Fruit fly (Drosophila melanogaster): ENCODE data around the gene Rcc1.

Gene Rcc1

DNA sequence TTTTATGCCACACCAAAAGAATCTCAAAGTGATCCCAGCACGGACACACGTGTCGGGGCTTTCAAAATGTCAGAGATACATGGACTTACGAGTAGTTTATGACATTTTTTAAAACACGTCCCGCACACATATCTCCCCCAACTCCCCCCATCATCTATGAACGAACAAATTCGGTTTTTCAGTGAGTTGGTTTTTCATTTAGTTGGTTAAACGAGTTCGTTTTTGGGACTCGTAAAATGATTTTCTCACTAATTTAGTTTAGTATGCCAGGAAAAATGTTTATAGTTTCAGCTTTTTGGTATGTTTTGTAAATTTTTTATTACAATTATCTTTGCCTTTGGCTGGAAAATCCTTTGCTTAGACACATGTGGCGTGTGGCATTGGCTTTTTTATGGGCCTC lies 38.9 kb upstream of the Rcc1 start:
- peak; percentile 45 for TF ChIP-seq nau (GFP tag; optimal IDR thresholded peaks at IDR 0.05)
- TF ChIP-seq CG5953 (GFP tag; IDR thresholded peaks at IDR 0.05) = no peak
- no peak for TF ChIP-seq pum (GFP tag; optimal IDR thresholded peaks at IDR 0.05)
- no peak for TF ChIP-seq Dbx (GFP tag; IDR thresholded peaks at IDR 0.05)
- TF ChIP-seq gro (GFP tag; optimal IDR thresholded peaks at IDR 0.05) = no peak
- no peak for TF ChIP-seq CG1792 (GFP tag; optimal IDR thresholded peaks at IDR 0.05)
- TF ChIP-seq CG10543 (GFP tag; optimal IDR thresholded peaks at IDR 0.05) = no peak
- TF ChIP-seq Drgx (GFP tag; IDR thresholded peaks at IDR 0.05) = no peak
- no peak for TF ChIP-seq CG43689 (GFP tag; IDR thresholded peaks at IDR 0.05)
- TF ChIP-seq D19B (GFP tag; optimal IDR thresholded peaks at IDR 0.05) = no peak
- TF ChIP-seq CG11696 (GFP tag; IDR thresholded peaks at IDR 0.05) = no peak
- TF ChIP-seq CG2120 (GFP tag; optimal IDR thresholded peaks at IDR 0.05) = no peak
- no peak for TF ChIP-seq Sry-δ (GFP tag; optimal IDR thresholded peaks at IDR 0.05)
- no peak for TF ChIP-seq NC2α (GFP tag; optimal IDR thresholded peaks at IDR 0.05)
- TF ChIP-seq GATAe (GFP tag; conservative IDR thresholded peaks at IDR 0.05) = no peak
- peak; percentile 34 for TF ChIP-seq sqz (GFP tag; optimal IDR thresholded peaks at IDR 0.05)
- TF ChIP-seq CG15696 (tag; optimal IDR thresholded peaks at IDR 0.05) = no peak
- TF ChIP-seq abd-A (tag; optimal IDR thresholded peaks at IDR 0.05) = peak; percentile 86
- TF ChIP-seq CG9797 (GFP tag; optimal IDR thresholded peaks at IDR 0.05) = no peak
- TF ChIP-seq CG11398 (GFP tag; optimal IDR thresholded peaks at IDR 0.05) = no peak
- TF ChIP-seq CG10654 (GFP tag; optimal IDR thresholded peaks at IDR 0.05) = no peak
- TF ChIP-seq CG17328 (GFP tag; IDR thresholded peaks at IDR 0.05) = no peak
- TF ChIP-seq Kr (GFP tag; optimal IDR thresholded peaks at IDR 0.05) = no peak
- TF ChIP-seq crol (GFP tag; IDR thresholded peaks at IDR 0.05) = 0 out of 2 replicates have a peak, but pooled peaks have one; percentile 17
- no peak for TF ChIP-seq CG7745 (tag; optimal IDR thresholded peaks at IDR 0.05)
- TF ChIP-seq tio (GFP tag; optimal IDR thresholded peaks at IDR 0.05) = no peak
- no peak for TF ChIP-seq Dek (tag; optimal IDR thresholded peaks at IDR 0.05)
- no peak for TF ChIP-seq HLHmδ (GFP tag; optimal IDR thresholded peaks at IDR 0.05)
- no peak for TF ChIP-seq CG2712 (tag; optimal IDR thresholded peaks at IDR 0.05)
- TF ChIP-seq CG2199 (GFP tag; IDR thresholded peaks at IDR 0.05) = 0 out of 3 replicates have a peak, but pooled peaks have one; percentile 62
- TF ChIP-seq CG13775 (GFP tag; optimal IDR thresholded peaks at IDR 0.05) = no peak
- TF ChIP-seq sd (tag; optimal IDR thresholded peaks at IDR 0.05) = peak; percentile 65
- TF ChIP-seq Side (GFP tag; optimal IDR thresholded peaks at IDR 0.05) = no peak
- TF ChIP-seq inv (GFP tag; IDR thresholded peaks at IDR 0.05; ENCODE audit: partially characterized antibody) = no peak
- TF ChIP-seq CG8388 (GFP tag; optimal IDR thresholded peaks at IDR 0.05) = no peak
- no peak for TF ChIP-seq bigmax (GFP tag; optimal IDR thresholded peaks at IDR 0.05)
- TF ChIP-seq eve (GFP tag; optimal IDR thresholded peaks at IDR 0.05) = peak in 1 of 2 experiments; percentile 9
- no peak for TF ChIP-seq hth (optimal IDR thresholded peaks at IDR 0.05)
- TF ChIP-seq gce (GFP tag; IDR thresholded peaks at IDR 0.05) = no peak
- no peak for TF ChIP-seq HLH4C (GFP tag; IDR thresholded peaks at IDR 0.05; ENCODE audit: partially characterized antibody)
- TF ChIP-seq twi (tag; optimal IDR thresholded peaks at IDR 0.05) = peak; percentile 65
- no peak for TF ChIP-seq ase (GFP tag; IDR thresholded peaks at IDR 0.05)
- no peak for TF ChIP-seq CG8924 (tag; optimal IDR thresholded peaks at IDR 0.05)
- no peak for TF ChIP-seq grn (GFP tag; optimal IDR thresholded peaks at IDR 0.05)
- TF ChIP-seq cg (GFP tag; optimal IDR thresholded peaks at IDR 0.05) = no peak
- no peak for TF ChIP-seq CG12942 (GFP tag; optimal IDR thresholded peaks at IDR 0.05)
- TF ChIP-seq sob (GFP tag; IDR thresholded peaks at IDR 0.05) = no peak
- TF ChIP-seq Ada2b (GFP tag; IDR thresholded peaks at IDR 0.05) = no peak
- no peak for TF ChIP-seq CG14441 (GFP tag; IDR thresholded peaks at IDR 0.05)
- no peak for TF ChIP-seq Dip3 (GFP tag; optimal IDR thresholded peaks at IDR 0.05)
- TF ChIP-seq CrebB (tag; optimal IDR thresholded peaks at IDR 0.05) = no peak
- no peak for TF ChIP-seq maf-S (GFP tag; optimal IDR thresholded peaks at IDR 0.05)
- no peak for TF ChIP-seq ems (GFP tag; optimal IDR thresholded peaks at IDR 0.05)

Measured in whole organism, embryonic.